Worm (Caenorhabditis elegans) whole organism, early embryonic: ENCODE measurements around the gene sre-18.

Experiments used
- B0310.2 ChIP-seq: sonication (generic microtip); optimal IDR thresholded peaks from 2 replicates; lab custom pipeline; 2016; ENCODE audit warnings: mild to moderate bottlenecking, missing genetic modification characterization, missing compliant biosample characterization
- F13C5.2 ChIP-seq: sonication (generic microtip); optimal IDR thresholded peaks from 2 replicates; lab custom pipeline; 2017; ENCODE audit warnings: mild to moderate bottlenecking, missing genetic modification characterization, inconsistent platforms, missing compliant biosample characterization
- aly-1 ChIP-seq: sonication (generic microtip); optimal IDR thresholded peaks from 2 replicates; lab custom pipeline; 2016; ENCODE audit warnings: missing genetic modification characterization, missing compliant biosample characterization
- ama-1 ChIP-seq: fragments of 150-350 bp; optimal IDR thresholded peaks from 2 replicates; lab custom pipeline; 2014
- ceh-13 ChIP-seq: fragments of 200-800 bp; sonication (Bioruptor generic); optimal IDR thresholded peaks from 2 replicates; lab custom pipeline; 2018; ENCODE audit warnings: mild to moderate bottlenecking, missing genetic modification characterization, missing compliant biosample characterization
- ets-7 ChIP-seq: sonication (generic microtip); optimal IDR thresholded peaks from 2 replicates; lab custom pipeline; 2016; ENCODE audit warnings: missing genotype, missing genetic modification characterization, missing compliant biosample characterization
- flt-1 ChIP-seq: fragments of 200-800 bp; sonication (Bioruptor generic); IDR thresholded peaks from 2 replicates; pipeline ENCODE4 v1.3.6; 2022; ENCODE audit warnings: missing genetic modification characterization, missing compliant biosample characterization
- hmg-4 ChIP-seq: fragments of 200-800 bp; sonication (Bioruptor generic); optimal IDR thresholded peaks from 2 replicates; lab custom pipeline; 2018; ENCODE audit warnings: mild to moderate bottlenecking, missing genetic modification characterization, missing compliant biosample characterization
- hnd-1 ChIP-seq: sonication (generic microtip); optimal IDR thresholded peaks from 2 replicates; lab custom pipeline; 2016; ENCODE audit warnings: missing genetic modification characterization, missing compliant biosample characterization
- pes-1 ChIP-seq: fragments of 200-800 bp; sonication (Bioruptor generic); IDR thresholded peaks from 2 replicates; pipeline ENCODE4 v1.3.6; 2022; ENCODE audit warnings: missing genetic modification reagents, missing genetic modification characterization, missing compliant biosample characterization
- scrt-1 ChIP-seq: fragments of 200-800 bp; sonication (Bioruptor generic); IDR thresholded peaks from 2 replicates; pipeline ENCODE4 v1.3.6; 2022; ENCODE audit warnings: missing genetic modification characterization, missing compliant biosample characterization
- tra-4 ChIP-seq: sonication (generic microtip); optimal IDR thresholded peaks from 2 replicates; lab custom pipeline; 2017; ENCODE audit warnings: missing genetic modification characterization, missing compliant biosample characterization

- TF ChIP-seq hmg-4 (GFP tag; lab: Kevin White, UChicago) (no peak), F13C5.2 (tag; lab: Kevin White, UChicago) (no peak), B0310.2 (tag; lab: Kevin White, UChicago) (no peak), pes-1 (GFP tag; lab: Robert Waterston, UW) (no peak), ceh-13 (GFP tag; lab: Kevin White, UChicago) (no peak), flt-1 (GFP tag; lab: Robert Waterston, UW) (no peak), aly-1 (tag; lab: Kevin White, UChicago) (no peak), ama-1 (lab: Kevin White, UChicago) (no peak), scrt-1 (no peak), ets-7 (no peak), hnd-1 (tag; lab: Kevin White, UChicago) (no peak), tra-4 (tag; lab: Kevin White, UChicago) (no peak)
Measured at ce11 chrIV:12270392-12270791, 40.8 kb upstream of the sre-18 start, which contains the start of gene C42C1.3.
